Worm (Caenorhabditis elegans) whole organism, midembryonic: ENCODE data around the gene W05E10.1.

Experiments used
- klf-2 ChIP-seq: fragments of 200-800 bp; sonication (Bioruptor generic); conservative IDR thresholded peaks from 2 replicates; pipeline ENCODE4 v1.3.6; 2022; ENCODE audit warnings: missing genetic modification reagents, missing genetic modification characterization, missing compliant biosample characterization
- ref-1 ChIP-seq: fragments of 200-800 bp; sonication (Bioruptor generic); conservative IDR thresholded peaks from 2 replicates; pipeline ENCODE4 v1.3.6; 2022; ENCODE audit warnings: missing genetic modification reagents, missing genetic modification characterization, missing compliant biosample characterization
- tab-1 ChIP-seq: fragments of 200-800 bp; sonication (Bioruptor generic); IDR thresholded peaks from 2 replicates; pipeline ENCODE4 v1.3.6; 2022; ENCODE audit warnings: missing genetic modification characterization, missing compliant biosample characterization

ce11 chrV:11680519-11681203 lies 10.8 kb downstream of the W05E10.1 start:
- TF ChIP-seq tab-1 (GFP tag; lab: Robert Waterston, UW) (no peak), klf-2 (GFP tag; lab: Robert Waterston, UW) (no peak), ref-1 (GFP tag; lab: Robert Waterston, UW) (no peak)
